Worm (Caenorhabditis elegans) whole organism, early embryonic: ENCODE results near the gene clec-140.

Experiments
- ama-1 ChIP-seq: fragments of 150-350 bp; optimal IDR thresholded peaks from 2 replicates; lab custom pipeline; 2014
- ets-7 ChIP-seq: sonication (generic microtip); optimal IDR thresholded peaks from 2 replicates; lab custom pipeline; 2016; ENCODE audit warnings: missing genotype, missing genetic modification characterization, missing compliant biosample characterization
- flt-1 ChIP-seq: fragments of 200-800 bp; sonication (Bioruptor generic); IDR thresholded peaks from 2 replicates; pipeline ENCODE4 v1.3.6; 2022; ENCODE audit warnings: missing genetic modification characterization, missing compliant biosample characterization
- hmbx-1 ChIP-seq: sonication (generic microtip); optimal IDR thresholded peaks from 2 replicates; lab custom pipeline; 2016; ENCODE audit warnings: mild to moderate bottlenecking, missing genetic modification characterization, missing compliant biosample characterization
- hnd-1 ChIP-seq: sonication (generic microtip); optimal IDR thresholded peaks from 2 replicates; lab custom pipeline; 2016; ENCODE audit warnings: missing genetic modification characterization, missing compliant biosample characterization
- pes-1 ChIP-seq: fragments of 200-800 bp; sonication (Bioruptor generic); IDR thresholded peaks from 2 replicates; pipeline ENCODE4 v1.3.6; 2022; ENCODE audit warnings: missing genetic modification reagents, missing genetic modification characterization, missing compliant biosample characterization
- sea-1 ChIP-seq: fragments of 200-800 bp; sonication (Bioruptor generic); conservative IDR thresholded peaks from 2 replicates; pipeline ENCODE4 v1.3.6; 2022; ENCODE audit warnings: missing genetic modification characterization, missing compliant biosample characterization
- tbx-11 ChIP-seq: fragments of 200-800 bp; sonication (Bioruptor generic); IDR thresholded peaks from 2 replicates; pipeline ENCODE4 v1.3.6; 2022; ENCODE audit warnings: missing genetic modification characterization, missing compliant biosample characterization

DNA sequence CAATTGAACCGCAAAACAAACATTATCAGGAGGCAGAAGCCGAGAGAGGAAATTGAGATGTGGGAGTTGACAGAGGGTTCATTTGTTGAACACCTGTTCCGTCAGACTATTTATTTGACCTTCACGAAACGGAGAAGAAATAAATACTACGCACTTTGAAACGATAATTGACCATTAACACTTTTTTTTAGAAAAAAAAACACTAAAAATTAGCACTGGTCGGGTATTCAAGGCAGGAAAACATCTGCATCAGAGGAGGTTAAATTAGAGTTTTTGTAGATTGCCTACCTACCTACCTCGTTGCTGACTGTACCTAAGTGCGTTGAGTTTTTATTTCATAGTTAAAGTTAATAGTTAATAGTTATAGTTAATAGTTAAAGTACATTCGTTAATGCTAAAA is 22.8 kb upstream of the clec-140 start:
- TF ChIP-seq hnd-1 (tag; lab: Kevin White, UChicago) (no peak), tbx-11 (GFP tag; lab: Robert Waterston, UW) (no peak), flt-1 (GFP tag; lab: Robert Waterston, UW) (no peak), hmbx-1 (tag; lab: Kevin White, UChicago) (no peak), pes-1 (GFP tag; lab: Robert Waterston, UW) (no peak), ama-1 (lab: Kevin White, UChicago) (no peak), ets-7 (tag; lab: Kevin White, UChicago) (no peak), sea-1 (GFP tag; lab: Robert Waterston, UW) (no peak)
